Worm (Caenorhabditis elegans) whole organism, young adult: ENCODE data around the gene mccc-2.

Experiments used
- C17E4.6 ChIP-seq: fragments of 200-800 bp; sonication (Bioruptor generic); IDR thresholded peaks from 2 replicates; pipeline ENCODE4 v1.3.6; 2022; ENCODE audit warnings: missing genetic modification reagents, missing genetic modification characterization, missing compliant biosample characterization
- F49E8.2 ChIP-seq: sonication (generic microtip); optimal IDR thresholded peaks from 3 replicates; lab custom pipeline; 2017; ENCODE audit warnings: missing genetic modification characterization, mild to moderate bottlenecking, missing compliant biosample characterization, antibody characterized with exemption, moderate library complexity; ENCODE audit not compliant: insufficient read depth
- bed-2 ChIP-seq: fragments of 200-800 bp; sonication (Bioruptor generic); IDR thresholded peaks from 2 replicates; pipeline ENCODE4 v1.3.6; 2022; ENCODE audit warnings: missing genetic modification reagents, missing genetic modification characterization, missing compliant biosample characterization
- ceh-40 ChIP-seq: fragments of 200-800 bp; sonication (Bioruptor generic); IDR thresholded peaks from 2 replicates; pipeline ENCODE4 v1.3.6; 2022; ENCODE audit warnings: missing genetic modification characterization, missing compliant biosample characterization
- hmg-1.2 ChIP-seq: fragments of 200-800 bp; sonication (Bioruptor generic); IDR thresholded peaks from 2 replicates; pipeline ENCODE4 v1.3.6; 2022; ENCODE audit warnings: missing genetic modification reagents, missing genetic modification characterization, missing compliant biosample characterization
- madf-3 ChIP-seq: fragments of 200-800 bp; sonication (Bioruptor generic); IDR thresholded peaks from 2 replicates; pipeline ENCODE4 v1.3.6; 2022; ENCODE audit warnings: missing genetic modification reagents, missing genetic modification characterization, missing compliant biosample characterization
- nfya-1 ChIP-seq: sonication (generic microtip); optimal IDR thresholded peaks from 2 replicates; lab custom pipeline; 2017; ENCODE audit warnings: antibody characterized with exemption, missing compliant biosample characterization, missing genetic modification characterization, borderline replicate concordance; ENCODE audit not compliant: insufficient read depth
- sea-2 ChIP-seq: fragments of 200-800 bp; sonication (Bioruptor generic); IDR thresholded peaks from 2 replicates; pipeline ENCODE4 v1.3.6; 2022; ENCODE audit warnings: missing genetic modification characterization, missing compliant biosample characterization
- zfh-2 ChIP-seq: fragments of 200-800 bp; sonication (Bioruptor generic); conservative IDR thresholded peaks from 2 replicates; pipeline ENCODE4 v1.3.6; 2022; ENCODE audit warnings: missing genetic modification reagents, missing genetic modification characterization, missing compliant biosample characterization
- ztf-28 ChIP-seq: fragments of 200-800 bp; sonication (Bioruptor generic); IDR thresholded peaks from 2 replicates; pipeline ENCODE4 v1.3.6; 2022; ENCODE audit warnings: missing genetic modification reagents, missing genetic modification characterization, missing compliant biosample characterization

- TF ChIP-seq ztf-28 (GFP tag; lab: Robert Waterston, UW) (no peak), madf-3 (GFP tag; lab: Robert Waterston, UW) (no peak), zfh-2 (GFP tag; lab: Robert Waterston, UW) (no peak), nfya-1 (no peak), ceh-40 (GFP tag; lab: Robert Waterston, UW) (no peak), sea-2 (no peak), F49E8.2 (no peak), C17E4.6 (no peak), bed-2 (no peak), hmg-1.2 (GFP tag; lab: Robert Waterston, UW) (no peak)
Measured at ce11 chrIII:9110270-9110669, 21.1 kb upstream of the mccc-2 start.
